Worm (Caenorhabditis elegans) whole organism, late embryonic: ENCODE results near the gene cfp-1.

Experiments used
- ama-1 ChIP-seq: fragments of 150-350 bp; optimal IDR thresholded peaks from 2 replicates; lab custom pipeline; 2014
- dve-1 ChIP-seq: sonication (generic microtip); optimal IDR thresholded peaks from 2 replicates; lab custom pipeline; 2017; ENCODE audit warnings: antibody characterized with exemption, mild to moderate bottlenecking, missing genetic modification characterization, missing compliant biosample characterization
- elt-2 ChIP-seq: sonication (generic microtip); optimal IDR thresholded peaks from 2 replicates; lab custom pipeline; 2016; ENCODE audit warnings: missing genetic modification reagents, missing genetic modification characterization, missing compliant biosample characterization
- hlh-13 ChIP-seq: fragments of 200-800 bp; sonication (Bioruptor generic); optimal IDR thresholded peaks from 2 replicates; lab custom pipeline; 2018; ENCODE audit warnings: mild to moderate bottlenecking, missing genetic modification characterization, missing compliant biosample characterization
- lim-6 ChIP-seq: sonication (generic microtip); optimal IDR thresholded peaks from 2 replicates; lab custom pipeline; 2016; ENCODE audit warnings: missing genetic modification characterization, missing compliant biosample characterization
- nfya-1 ChIP-seq: sonication (generic microtip); optimal IDR thresholded peaks from 2 replicates; lab custom pipeline; 2017; ENCODE audit warnings: missing genetic modification characterization, mild to moderate bottlenecking, missing compliant biosample characterization, antibody characterized with exemption, moderate library complexity
- pha-4 ChIP-seq: fragments of 150-350 bp; optimal IDR thresholded peaks from 2 replicates; lab custom pipeline; 2018; ENCODE audit warnings: missing biosample characterization, missing genetic modification reagents, missing genetic modification characterization
- pqm-1 ChIP-seq: sonication (generic microtip); optimal IDR thresholded peaks from 2 replicates; lab custom pipeline; 2016; ENCODE audit warnings: missing genetic modification characterization, missing compliant biosample characterization
- syd-9 ChIP-seq: sonication (generic microtip); optimal IDR thresholded peaks from 2 replicates; lab custom pipeline; 2016; ENCODE audit warnings: mild to moderate bottlenecking, missing genetic modification characterization, moderate library complexity, missing compliant biosample characterization

DNA sequence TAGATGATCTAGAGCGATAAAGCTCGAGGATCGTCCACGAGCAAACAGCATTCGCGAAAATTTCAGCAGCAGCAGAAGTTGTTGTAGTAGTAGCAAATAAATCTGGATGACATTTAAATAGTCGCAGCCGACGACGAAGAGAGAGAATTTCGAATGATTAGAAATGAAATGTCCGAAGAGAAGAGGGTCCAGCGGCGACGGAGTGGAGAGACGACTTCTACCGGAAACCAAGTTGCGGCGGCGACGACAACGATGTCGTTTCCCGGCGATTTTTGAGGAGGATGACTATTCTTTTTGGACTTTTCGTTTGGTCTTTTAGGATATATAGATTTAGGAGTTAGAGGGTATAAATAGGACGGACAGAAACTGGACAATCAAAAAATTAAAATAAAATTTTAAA is 10.8 kb upstream of the cfp-1 start:
- TF ChIP-seq hlh-13 (no peak), pha-4 (tag; lab: Kevin White, UChicago) (no peak), pqm-1 (tag; lab: Kevin White, UChicago) (no peak), nfya-1 (tag; lab: Kevin White, UChicago) (no peak), ama-1 (lab: Kevin White, UChicago) (no peak), dve-1 (no peak), elt-2 (tag; lab: Kevin White, UChicago) (no peak), syd-9 (tag; lab: Kevin White, UChicago) (no peak), lim-6 (tag; lab: Kevin White, UChicago) (no peak)
